Fruit fly (Drosophila melanogaster) whole organism, wandering third instar larva: ENCODE data around the gene dos.
A peak's percentile ranks its signal among the peaks of the same experiment; 100 is the strongest.

Source experiments
- Abd-B ChIP-seq: fragments of >200 bp; optimal IDR thresholded peaks from 2 replicates; lab custom pipeline; 2017; ENCODE audit warnings: missing biosample characterization, missing genetic modification characterization
- CG32264 ChIP-seq: fragments of 200-800 bp; sonication (Bioruptor generic); optimal IDR thresholded peaks from 2 replicates; lab custom pipeline; 2016; ENCODE audit warnings: missing biosample characterization, missing genetic modification characterization
- CG9705 ChIP-seq: fragments of 200-800 bp; sonication (Bioruptor generic); optimal IDR thresholded peaks from 2 replicates; lab custom pipeline; 2018; ENCODE audit warnings: missing biosample characterization, mild to moderate bottlenecking, missing genetic modification characterization
- CrebA ChIP-seq: fragments of 200-800 bp; sonication (Bioruptor generic); optimal IDR thresholded peaks from 2 replicates; lab custom pipeline; 2016; ENCODE audit warnings: missing biosample characterization, mild to moderate bottlenecking, missing genetic modification characterization, borderline replicate concordance
- Dif ChIP-seq: fragments of 200-275, 200-300 bp; sonication (Bioruptor generic); optimal IDR thresholded peaks from 2 replicates; lab custom pipeline; 2018; ENCODE audit warnings: missing biosample characterization, missing genetic modification characterization; ENCODE audit not compliant: partially characterized antibody
- HLH106 ChIP-seq: fragments of 200-800 bp; optimal IDR thresholded peaks from 3 replicates; lab custom pipeline; 2019; ENCODE audit warnings: missing biosample characterization, mild to moderate bottlenecking, missing genetic modification characterization, moderate library complexity
- Hnf4 ChIP-seq: fragments of 200-800 bp; sonication (Bioruptor generic); optimal IDR thresholded peaks from 2 replicates; lab custom pipeline; 2016; ENCODE audit warnings: missing biosample characterization, mild to moderate bottlenecking, missing genetic modification characterization
- Hr78 ChIP-seq: fragments of >200 bp; optimal IDR thresholded peaks from 2 replicates; lab custom pipeline; 2017; ENCODE audit warnings: missing biosample characterization, missing genetic modification characterization
- Hr83 ChIP-seq: fragments of 200-300 bp; sonication (Bioruptor generic); optimal IDR thresholded peaks from 2 replicates; lab custom pipeline; 2016; ENCODE audit warnings: missing biosample characterization, mild to moderate bottlenecking, missing genetic modification characterization, moderate library complexity; ENCODE audit not compliant: poor library complexity, severe bottlenecking
- Jra ChIP-seq: sonication (Bioruptor generic); optimal IDR thresholded peaks from 2 replicates; lab custom pipeline; 2016; ENCODE audit warnings: missing biosample characterization, missing genetic modification characterization
- Mio ChIP-seq: sonication (Bioruptor generic); optimal IDR thresholded peaks from 2 replicates; lab custom pipeline; 2016; ENCODE audit warnings: missing biosample characterization, missing genetic modification characterization
- Myc ChIP-seq: fragments of >200 bp; optimal IDR thresholded peaks from 2 replicates; lab custom pipeline; 2017
- N ChIP-seq: fragments of >200 bp; optimal IDR thresholded peaks from 2 replicates; lab custom pipeline; 2018; ENCODE audit warnings: missing biosample characterization, missing external identifiers, missing genetic modification characterization
- Rel ChIP-seq, 2 experiments: fragments of 200-800 bp; sonication (Bioruptor generic) in 1 of 2; optimal IDR thresholded peaks; 2 replicates in 1 of 2; 3 replicates in 1 of 2; lab custom pipeline; 2016 to 2019; ENCODE audit warnings: mild to moderate bottlenecking in 2 of 2, missing biosample characterization in 2 of 2, missing genetic modification characterization in 2 of 2, moderate library complexity in 1 of 2
- Sp1 ChIP-seq: fragments of 200-800 bp; sonication (Bioruptor generic); optimal IDR thresholded peaks from 3 replicates; lab custom pipeline; 2019; ENCODE audit warnings: missing biosample characterization, mild to moderate bottlenecking, missing genetic modification characterization, moderate library complexity
- Vsx2 ChIP-seq: fragments of 200-300, 225-300 bp; sonication (Bioruptor generic); optimal IDR thresholded peaks from 2 replicates; lab custom pipeline; 2018; ENCODE audit warnings: missing biosample characterization, missing genetic modification characterization; ENCODE audit not compliant: partially characterized antibody
- br ChIP-seq: fragments of 200-800 bp; sonication (Bioruptor generic); optimal IDR thresholded peaks from 2 replicates; lab custom pipeline; 2016; ENCODE audit warnings: missing biosample characterization, missing genetic modification characterization
- brk ChIP-seq: fragments of 200-800 bp; sonication (Bioruptor generic); optimal IDR thresholded peaks from 2 replicates; lab custom pipeline; 2016; ENCODE audit warnings: missing biosample characterization, mild to moderate bottlenecking, missing genetic modification characterization
- dl ChIP-seq, 2 experiments: fragments of 175-275, 200-275 bp in 1 of 2; fragments of 200-275 bp in 1 of 2; sonication (Bioruptor generic); optimal IDR thresholded peaks; lab custom pipeline; 2018; ENCODE audit warnings: mild to moderate bottlenecking in 2 of 2, missing biosample characterization in 2 of 2, missing genetic modification characterization in 2 of 2, moderate library complexity in 2 of 2; ENCODE audit not compliant: partially characterized antibody in 2 of 2, insufficient read depth in 1 of 2
- dsf ChIP-seq: sonication (Bioruptor generic); optimal IDR thresholded peaks from 2 replicates; lab custom pipeline; 2016; ENCODE audit warnings: missing biosample characterization, missing genetic modification characterization, borderline replicate concordance
- foxo ChIP-seq, 2 experiments: fragments of 200-800 bp; sonication (Bioruptor generic); optimal IDR thresholded peaks; 2 replicates in 1 of 2; 3 replicates in 1 of 2; lab custom pipeline; 2016 to 2017; ENCODE audit warnings: missing biosample characterization in 2 of 2, missing genetic modification characterization in 2 of 2
- fru ChIP-seq: fragments of 200-800 bp; sonication (Bioruptor generic); optimal IDR thresholded peaks from 3 replicates; lab custom pipeline; 2016; ENCODE audit warnings: missing biosample characterization, mild to moderate bottlenecking, missing genetic modification characterization
- h ChIP-seq: fragments of 200-800 bp; sonication (Bioruptor generic); optimal IDR thresholded peaks from 3 replicates; lab custom pipeline; 2016; ENCODE audit warnings: missing biosample characterization, mild to moderate bottlenecking, missing genetic modification characterization
- jim ChIP-seq: fragments of 175-275, 200-325 bp; sonication (Bioruptor generic); optimal IDR thresholded peaks from 2 replicates; lab custom pipeline; 2016; ENCODE audit warnings: missing biosample characterization, mild to moderate bottlenecking, missing genetic modification characterization
- lola ChIP-seq: fragments of >200 bp; optimal IDR thresholded peaks from 2 replicates; lab custom pipeline; 2017; ENCODE audit warnings: missing biosample characterization, missing genetic modification characterization
- pan ChIP-seq: fragments of >200 bp; optimal IDR thresholded peaks from 2 replicates; lab custom pipeline; 2017
- psq ChIP-seq: fragments of 200-800 bp; sonication (Bioruptor generic); optimal IDR thresholded peaks from 3 replicates; lab custom pipeline; 2017; ENCODE audit warnings: missing biosample characterization, mild to moderate bottlenecking, missing genetic modification characterization, moderate library complexity
- rgr ChIP-seq: fragments of 200-800 bp; sonication (Bioruptor generic); optimal IDR thresholded peaks from 3 replicates; lab custom pipeline; 2016; ENCODE audit warnings: missing biosample characterization, mild to moderate bottlenecking, missing genetic modification characterization
- sage ChIP-seq: fragments of 200-800 bp; sonication (Bioruptor generic); optimal IDR thresholded peaks from 2 replicates; lab custom pipeline; 2016; ENCODE audit warnings: missing biosample characterization, mild to moderate bottlenecking, missing genetic modification characterization
- sv ChIP-seq: fragments of 200-800 bp; sonication (Bioruptor generic); optimal IDR thresholded peaks from 3 replicates; lab custom pipeline; 2016; ENCODE audit warnings: missing biosample characterization, missing genetic modification characterization
- tai ChIP-seq: sonication (Bioruptor generic); optimal IDR thresholded peaks from 2 replicates; lab custom pipeline; 2016; ENCODE audit warnings: missing biosample characterization, missing genetic modification characterization
- usp ChIP-seq: fragments of >200 bp; optimal IDR thresholded peaks from 2 replicates; lab custom pipeline; 2017; ENCODE audit warnings: missing biosample characterization, missing genetic modification characterization

Gene dos

dm6 chr3L:2570269-2570723 lies 18.9 kb upstream of the dos start (continued):
- TF ChIP-seq tai (GFP tag; lab: Kevin White, UChicago) (no peak), dsf (no peak), HLH106 (tag; lab: Kevin White, UChicago) (peak; percentile 32)

dm6 chr3L:2571975-2572374 lies 17.2 kb upstream of the dos start:
- TF ChIP-seq fru (GFP tag; lab: Kevin White, UChicago) (peak; percentile 36), CrebA (no peak), lola (GFP tag; lab: Kevin White, UChicago) (no peak), rgr (no peak), pan (no peak), Vsx2 (GFP tag; lab: Kevin White, UChicago) (no peak), Hr78 (GFP tag; lab: Kevin White, UChicago) (no peak), CG9705 (no peak), dl (GFP tag; optimal IDR thresholded peaks at IDR 0.05; lab: Kevin White, UChicago; ENCODE audit: insufficient read depth in 1 of 2, partially characterized antibody in 2 of 2) (no peak), N (no peak), foxo (GFP tag; optimal IDR thresholded peaks at IDR 0.05; lab: Kevin White, UChicago) (peak in 1 of 2 experiments; percentile 34), Hr83 (GFP tag; lab: Kevin White, UChicago) (no peak), Abd-B (GFP tag; lab: Kevin White, UChicago) (no peak), Mio (GFP tag; lab: Kevin White, UChicago) (no peak), h (GFP tag; lab: Kevin White, UChicago) (peak; percentile 16)

dm6 chr3L:2572907-2573591 lies 16.2 kb upstream of the dos start:
- TF ChIP-seq Sp1 (GFP tag; lab: Kevin White, UChicago): peak; percentile 28
- peak; percentile 3 for TF ChIP-seq CG32264 (GFP tag; lab: Kevin White, UChicago)
- TF ChIP-seq tai (GFP tag; lab: Kevin White, UChicago): peak; percentile 50
- peak; percentile 64 for TF ChIP-seq brk (GFP tag; lab: Kevin White, UChicago)
- TF ChIP-seq CrebA: no peak
- TF ChIP-seq Jra (GFP tag; lab: Kevin White, UChicago): peak; percentile 42
- TF ChIP-seq Hr83 (GFP tag; lab: Kevin White, UChicago): peak; percentile 53
- peak; percentile 25 for TF ChIP-seq h (GFP tag; lab: Kevin White, UChicago)
- TF ChIP-seq fru (GFP tag; lab: Kevin White, UChicago): no peak
- no peak for TF ChIP-seq Myc (lab: Kevin White, UChicago)
- TF ChIP-seq Hnf4: peak; percentile 73
- TF ChIP-seq br (GFP tag; lab: Kevin White, UChicago): peak; percentile 41
- peak in 1 of 2 experiments; percentile 8 for TF ChIP-seq foxo (GFP tag; optimal IDR thresholded peaks at IDR 0.05; lab: Kevin White, UChicago)
- TF ChIP-seq rgr: peak; percentile 64
- peak; percentile 26 for TF ChIP-seq Rel (GFP tag; optimal IDR thresholded peaks at IDR 0.05; lab: Kevin White, UChicago)
- peak; percentile 88 for TF ChIP-seq Rel (tag; optimal IDR thresholded peaks at IDR 0.05; lab: Kevin White, UChicago)
- TF ChIP-seq lola (GFP tag; lab: Kevin White, UChicago): no peak
- TF ChIP-seq sage (GFP tag; lab: Kevin White, UChicago): peak; percentile 68
- no peak for TF ChIP-seq Dif (GFP tag; lab: Kevin White, UChicago)

dm6 chr3L:2574716-2575115 lies 14.5 kb upstream of the dos start:
- TF ChIP-seq Vsx2 (GFP tag; lab: Kevin White, UChicago): no peak
- TF ChIP-seq, all 38 proteins: peak for 0

dm6 chr3L:2575240-2575639 lies 14.0 kb upstream of the dos start:
- no peak for TF ChIP-seq foxo (GFP tag; optimal IDR thresholded peaks at IDR 0.05; lab: Kevin White, UChicago)
- TF ChIP-seq jim (GFP tag; lab: Kevin White, UChicago): no peak
- TF ChIP-seq lola (GFP tag; lab: Kevin White, UChicago): no peak
- TF ChIP-seq psq (GFP tag; lab: Kevin White, UChicago): no peak
- no peak for TF ChIP-seq usp
- no peak for TF ChIP-seq CG9705
- no peak for TF ChIP-seq fru (GFP tag; lab: Kevin White, UChicago)
- no peak for TF ChIP-seq sv (GFP tag; lab: Kevin White, UChicago)
- no peak for TF ChIP-seq h (GFP tag; lab: Kevin White, UChicago)
